Fruit fly (Drosophila melanogaster) whole organism, embryonic: Measurements from ENCODE around the gene CG44088.

Source experiments
- Blimp-1 ChIP-seq: fragments of 200-800 bp; sonication (Bioruptor generic); optimal IDR thresholded peaks from 3 replicates; lab custom pipeline; 2018; ENCODE audit warnings: missing biosample characterization, missing genetic modification characterization, mild to moderate bottlenecking, moderate library complexity, missing genetic modification reagents
- CG11247 ChIP-seq: fragments of 200-800 bp; sonication (Bioruptor generic); IDR thresholded peaks from 2 replicates; pipeline ENCODE4 v1.3.6; 2022; ENCODE audit warnings: missing biosample characterization, missing genetic modification characterization
- CG1233 ChIP-seq: fragments of 200-800 bp; sonication (Bioruptor generic); optimal IDR thresholded peaks from 4 replicates; lab custom pipeline; 2018; ENCODE audit warnings: missing biosample characterization, mild to moderate bottlenecking, missing genetic modification characterization
- CG12659 ChIP-seq: fragments of 200-800 bp; sonication (Bioruptor generic); optimal IDR thresholded peaks from 3 replicates; lab custom pipeline; 2017; ENCODE audit warnings: mild to moderate bottlenecking, missing biosample characterization, missing genetic modification reagents, missing genetic modification characterization
- CG12942 ChIP-seq: fragments of 200-800 bp; sonication (Bioruptor generic); optimal IDR thresholded peaks from 3 replicates; lab custom pipeline; 2016; ENCODE audit warnings: missing biosample characterization, missing genetic modification characterization
- CG13123 ChIP-seq: fragments of 200-800 bp; sonication (Bioruptor generic); optimal IDR thresholded peaks from 2 replicates; lab custom pipeline; 2016; ENCODE audit warnings: missing biosample characterization, missing genetic modification characterization
- CG13424 ChIP-seq: fragments of 200-800 bp; sonication (Bioruptor generic); optimal IDR thresholded peaks from 2 replicates; lab custom pipeline; 2019; ENCODE audit warnings: missing biosample characterization, mild to moderate bottlenecking, missing genetic modification characterization, moderate library complexity
- CG15479 ChIP-seq: fragments of 200-800 bp; sonication (Bioruptor generic); optimal IDR thresholded peaks from 3 replicates; lab custom pipeline; 2019; ENCODE audit warnings: missing biosample characterization, mild to moderate bottlenecking, missing genetic modification characterization, moderate library complexity
- CG15601 ChIP-seq: fragments of 200-800 bp; sonication (Bioruptor generic); optimal IDR thresholded peaks from 3 replicates; lab custom pipeline; 2019; ENCODE audit warnings: missing biosample characterization, mild to moderate bottlenecking, missing genetic modification characterization, moderate library complexity
- CG18619 ChIP-seq: fragments of 200-800 bp; sonication (Bioruptor generic); optimal IDR thresholded peaks from 3 replicates; lab custom pipeline; 2017; ENCODE audit warnings: missing biosample characterization, mild to moderate bottlenecking, missing genetic modification characterization
- CG2129 ChIP-seq: fragments of 200-800 bp; sonication (Bioruptor generic); IDR thresholded peaks from 2 replicates; pipeline ENCODE4 v1.3.6; 2022; ENCODE audit warnings: missing biosample characterization, missing genetic modification characterization; ENCODE audit not compliant: partially characterized antibody
- CG34422 ChIP-seq: fragments of 200-800 bp; sonication (Bioruptor generic); IDR thresholded peaks from 3 replicates; pipeline ENCODE4 v1.3.6; 2022; ENCODE audit warnings: missing biosample characterization, missing genetic modification characterization
- CG6791 ChIP-seq: fragments of 200-800 bp; sonication (Bioruptor generic); IDR thresholded peaks from 3 replicates; pipeline ENCODE4 v1.3.6; 2022; ENCODE audit warnings: missing biosample characterization, missing genetic modification characterization; ENCODE audit not compliant: partially characterized antibody
- CG7357 ChIP-seq: fragments of 200-800 bp; sonication (Bioruptor generic); IDR thresholded peaks from 3 replicates; pipeline ENCODE4 v1.3.6; 2022; ENCODE audit warnings: missing biosample characterization, missing genetic modification characterization
- CG8388 ChIP-seq: fragments of 200-800 bp; sonication (Bioruptor generic); optimal IDR thresholded peaks from 2 replicates; lab custom pipeline; 2019; ENCODE audit warnings: missing biosample characterization, mild to moderate bottlenecking, missing genetic modification characterization, moderate library complexity
- CG9215 ChIP-seq: fragments of 200-800 bp; sonication (Bioruptor generic); IDR thresholded peaks from 2 replicates; pipeline ENCODE4 v1.3.6; 2022; ENCODE audit warnings: missing biosample characterization, missing genetic modification characterization
- CHES-1-like ChIP-seq: fragments of 200-800 bp; sonication (Bioruptor generic); optimal IDR thresholded peaks from 2 replicates; lab custom pipeline; 2016; ENCODE audit warnings: missing biosample characterization, missing genetic modification characterization
- Dip3 ChIP-seq: fragments of 200-800 bp; sonication (Bioruptor generic); optimal IDR thresholded peaks from 3 replicates; lab custom pipeline; 2016; ENCODE audit warnings: missing biosample characterization, missing genetic modification characterization
- ERR ChIP-seq: fragments of 200-800 bp; sonication (Bioruptor generic); optimal IDR thresholded peaks from 2 replicates; lab custom pipeline; 2016; ENCODE audit warnings: missing biosample characterization, missing genetic modification characterization
- Elba2 ChIP-seq: fragments of 200-800 bp; sonication (Bioruptor generic); optimal IDR thresholded peaks from 3 replicates; lab custom pipeline; 2016; ENCODE audit warnings: missing biosample characterization, missing genetic modification characterization
- Fer1 ChIP-seq: fragments of 200-800 bp; sonication (Bioruptor generic); optimal IDR thresholded peaks from 2 replicates; lab custom pipeline; 2017; ENCODE audit warnings: missing biosample characterization, mild to moderate bottlenecking, missing genetic modification characterization
- Hr39 ChIP-seq: fragments of >200 bp; optimal IDR thresholded peaks from 2 replicates; lab custom pipeline; 2017
- Jarid2 ChIP-seq: fragments of 200-800 bp; sonication (Bioruptor generic); optimal IDR thresholded peaks from 3 replicates; lab custom pipeline; 2017; ENCODE audit warnings: mild to moderate bottlenecking, missing biosample characterization, missing genetic modification reagents, missing genetic modification characterization
- Kr ChIP-seq: fragments of 200-800 bp; sonication (Bioruptor generic); optimal IDR thresholded peaks from 2 replicates; lab custom pipeline; 2017; ENCODE audit warnings: missing biosample characterization, mild to moderate bottlenecking, missing genetic modification characterization
- MBD-R2 ChIP-seq: fragments of 200-800 bp; sonication (Bioruptor generic); IDR thresholded peaks from 2 replicates; pipeline ENCODE4 v1.3.6; 2022; ENCODE audit warnings: missing biosample characterization, missing genetic modification characterization
- MTF-1 ChIP-seq: fragments of 200-800 bp; sonication (Bioruptor generic); optimal IDR thresholded peaks from 2 replicates; lab custom pipeline; 2018; ENCODE audit warnings: missing biosample characterization, mild to moderate bottlenecking, missing genetic modification characterization, borderline replicate concordance
- Max ChIP-seq: fragments of 200-800 bp; sonication (Bioruptor generic); optimal IDR thresholded peaks from 2 replicates; lab custom pipeline; 2016; ENCODE audit warnings: missing biosample characterization, mild to moderate bottlenecking, missing genetic modification characterization
- Myb ChIP-seq: fragments of 200-800 bp; sonication (Bioruptor generic); optimal IDR thresholded peaks from 2 replicates; lab custom pipeline; 2016; ENCODE audit warnings: missing biosample characterization, missing genetic modification characterization
- NFAT ChIP-seq: fragments of 200-800 bp; sonication (Bioruptor generic); IDR thresholded peaks from 2 replicates; pipeline ENCODE4 v1.3.6; 2022; ENCODE audit warnings: missing biosample characterization, missing genetic modification characterization
- Oli ChIP-seq: fragments of 200-800 bp; sonication (Bioruptor generic); optimal IDR thresholded peaks from 2 replicates; lab custom pipeline; 2018; ENCODE audit warnings: missing biosample characterization, mild to moderate bottlenecking, missing genetic modification characterization, moderate library complexity
- Optix ChIP-seq: fragments of 200-800 bp; sonication (Bioruptor generic); IDR thresholded peaks from 3 replicates; pipeline ENCODE4 v1.3.6; 2022; ENCODE audit warnings: missing biosample characterization, missing genetic modification characterization
- Scr ChIP-seq: fragments of 200-800 bp; sonication (Bioruptor generic); IDR thresholded peaks from 2 replicates; pipeline ENCODE4 v1.3.6; 2022; ENCODE audit warnings: missing biosample characterization, missing genetic modification characterization; ENCODE audit not compliant: partially characterized antibody
- Usf ChIP-seq: fragments of 200-800 bp; sonication (Bioruptor generic); optimal IDR thresholded peaks from 2 replicates; lab custom pipeline; 2017; ENCODE audit warnings: missing genotype, missing biosample characterization, missing genetic modification characterization
- Xrp1 ChIP-seq: fragments of 200-800 bp; sonication (Bioruptor generic); IDR thresholded peaks from 2 replicates; pipeline ENCODE4 v1.3.6; 2022; ENCODE audit warnings: missing biosample characterization, missing genetic modification characterization
- cad ChIP-seq: fragments of >200 bp; optimal IDR thresholded peaks from 2 replicates; lab custom pipeline; 2017; ENCODE audit warnings: missing biosample characterization, missing genetic modification characterization
- chif ChIP-seq, 2 experiments: fragments of 200-800 bp; sonication (Bioruptor generic); optimal IDR thresholded peaks; 3 replicates each; lab custom pipeline; 2016; ENCODE audit warnings: missing biosample characterization in 2 of 2, missing genetic modification characterization in 2 of 2
- chinmo ChIP-seq: fragments of 200-800 bp; sonication (Bioruptor generic); IDR thresholded peaks from 4 replicates; pipeline ENCODE4 v1.3.6; 2022; ENCODE audit warnings: missing biosample characterization, missing genetic modification characterization; ENCODE audit not compliant: partially characterized antibody
- crol ChIP-seq: fragments of 200-800 bp; sonication (Bioruptor generic); IDR thresholded peaks from 2 replicates; pipeline ENCODE4 v1.3.6; 2022; ENCODE audit warnings: missing biosample characterization, missing genetic modification characterization
- cwo ChIP-seq: fragments of 200-800 bp; sonication (Bioruptor generic); optimal IDR thresholded peaks from 3 replicates; lab custom pipeline; 2017; ENCODE audit warnings: missing biosample characterization, missing genetic modification characterization, mild to moderate bottlenecking, moderate library complexity, missing genetic modification reagents
- fd102C ChIP-seq: fragments of 200-800 bp; sonication (Bioruptor generic); optimal IDR thresholded peaks from 2 replicates; lab custom pipeline; 2018; ENCODE audit warnings: missing biosample characterization, mild to moderate bottlenecking, missing genetic modification characterization, moderate library complexity
- fd3F ChIP-seq: fragments of 200-800 bp; sonication (Bioruptor generic); optimal IDR thresholded peaks from 2 replicates; lab custom pipeline; 2018; ENCODE audit warnings: missing biosample characterization, mild to moderate bottlenecking, missing genetic modification characterization, moderate library complexity
- gcm ChIP-seq: fragments of 200-800 bp; sonication (Bioruptor generic); optimal IDR thresholded peaks from 2 replicates; lab custom pipeline; 2019; ENCODE audit warnings: missing biosample characterization, mild to moderate bottlenecking, missing genetic modification characterization, moderate library complexity
- hbn ChIP-seq: fragments of 200-800 bp; sonication (Bioruptor generic); IDR thresholded peaks from 2 replicates; pipeline ENCODE4 v1.3.6; 2022; ENCODE audit warnings: missing biosample characterization, missing genetic modification characterization; ENCODE audit not compliant: partially characterized antibody
- lilli ChIP-seq: fragments of 200-800 bp; sonication (Bioruptor generic); optimal IDR thresholded peaks from 3 replicates; lab custom pipeline; 2016; ENCODE audit warnings: missing biosample characterization, missing genetic modification characterization
- odd ChIP-seq: fragments of 200-800 bp; sonication (Bioruptor generic); optimal IDR thresholded peaks from 2 replicates; lab custom pipeline; 2017; ENCODE audit warnings: missing biosample characterization, mild to moderate bottlenecking, missing genetic modification characterization
- salm ChIP-seq: fragments of 200-800 bp; sonication (Bioruptor generic); optimal IDR thresholded peaks from 2 replicates; lab custom pipeline; 2018; ENCODE audit warnings: missing biosample characterization, mild to moderate bottlenecking, missing genetic modification characterization
- ssp ChIP-seq: fragments of 200-800 bp; sonication (Bioruptor generic); IDR thresholded peaks from 2 replicates; pipeline ENCODE4 v1.3.6; 2022; ENCODE audit warnings: missing biosample characterization, missing genetic modification characterization
- twi ChIP-seq: fragments of 200-800 bp; optimal IDR thresholded peaks from 2 replicates; lab custom pipeline; 2019; ENCODE audit warnings: missing biosample characterization, mild to moderate bottlenecking, missing genetic modification characterization, moderate library complexity
- wek ChIP-seq: fragments of 200-800 bp; sonication (Bioruptor generic); optimal IDR thresholded peaks from 3 replicates; lab custom pipeline; 2018; ENCODE audit warnings: missing biosample characterization, mild to moderate bottlenecking, missing genetic modification characterization, moderate library complexity

The CG44088 gene

dm6 chr3R:4813172-4813716 lies 38.4 kb upstream of the CG44088 start (continued):
- TF ChIP-seq Myb (GFP tag; lab: Kevin White, UChicago) (no peak), twi (tag; lab: Kevin White, UChicago) (peak; percentile 68), CG2129 (GFP tag; lab: Robert Waterston, UW) (peak; percentile 32; the same call in 1 of the 2 replicates), CG6791 (GFP tag; lab: Robert Waterston, UW) (peak; percentile 78), Usf (GFP tag; lab: Kevin White, UChicago) (peak; percentile 8), crol (no peak), Kr (peak; percentile 23), odd (GFP tag; lab: Kevin White, UChicago) (peak; percentile 81), Fer1 (GFP tag; lab: Kevin White, UChicago) (peak; percentile 78), MBD-R2 (GFP tag; lab: Robert Waterston, UW) (peak; percentile 50; the same call in 1 of the 2 replicates), fd102C (GFP tag; lab: Kevin White, UChicago) (no peak), CG12942 (peak; percentile 26), Max (GFP tag; lab: Kevin White, UChicago) (peak; percentile 18), fd3F (GFP tag; lab: Kevin White, UChicago) (peak; percentile 44), hbn (GFP tag; lab: Robert Waterston, UW) (peak; percentile 47; the same call in 1 of the 2 replicates), CG7357 (GFP tag; lab: Robert Waterston, UW) (peak; percentile 99), Optix (no peak), Scr (peak; percentile 72), Hr39 (lab: Kevin White, UChicago) (no peak), CG9215 (GFP tag; lab: Robert Waterston, UW) (no peak), CG15601 (peak; percentile 91), ERR (GFP tag; lab: Kevin White, UChicago) (peak; percentile 36), NFAT (GFP tag; lab: Robert Waterston, UW) (peak; percentile 38; the same call in 1 of the 2 replicates), CG18619 (GFP tag; lab: Kevin White, UChicago) (peak; percentile 60), CG8388 (GFP tag; lab: Kevin White, UChicago) (peak; percentile 38), lilli (peak; percentile 46), Dip3 (no peak), Elba2 (GFP tag; lab: Kevin White, UChicago) (no peak), CG13424 (peak; percentile 63), Oli (no peak), ssp (peak; percentile 98), CG15479 (GFP tag; lab: Kevin White, UChicago) (peak; percentile 82), CG12659 (GFP tag; lab: Kevin White, UChicago) (peak; percentile 79), chif (GFP tag; optimal IDR thresholded peaks at IDR 0.05; lab: Kevin White, UChicago) (no peak), Jarid2 (GFP tag; lab: Kevin White, UChicago) (no peak), CG11247 (GFP tag; lab: Robert Waterston, UW) (peak; percentile 50; the same call in 1 of the 2 replicates), CG13123 (GFP tag; lab: Kevin White, UChicago) (peak; percentile 61), cad (no peak), CHES-1-like (GFP tag; lab: Kevin White, UChicago) (peak; percentile 28), Blimp-1 (no peak), gcm (GFP tag; lab: Kevin White, UChicago) (peak; percentile 76), salm (peak; percentile 68), wek (GFP tag; lab: Kevin White, UChicago) (peak; percentile 87), chinmo (GFP tag; lab: Robert Waterston, UW) (0 out of 4 replicates have a peak, but pooled peaks have one; percentile 66), CG34422 (GFP tag; lab: Robert Waterston, UW) (peak; percentile 79), MTF-1 (peak; percentile 83), CG1233 (GFP tag; lab: Kevin White, UChicago) (peak; percentile 80), Xrp1 (GFP tag; lab: Robert Waterston, UW) (peak; percentile 80), cwo (GFP tag; lab: Kevin White, UChicago) (no peak)
